Fruit fly (Drosophila melanogaster) whole organism, embryonic: ENCODE measurements around the gene CG11279.

Experiments
- Ada2b ChIP-seq: fragments of 200-800 bp; sonication (Bioruptor generic); IDR thresholded peaks from 2 replicates; pipeline ENCODE4 v1.3.6; 2022; ENCODE audit warnings: missing biosample characterization, missing genetic modification characterization
- CG10267 ChIP-seq: fragments of 200-800 bp; sonication (Bioruptor generic); optimal IDR thresholded peaks from 2 replicates; lab custom pipeline; 2018; ENCODE audit warnings: missing biosample characterization, mild to moderate bottlenecking, missing genetic modification characterization, moderate library complexity
- CG10321 ChIP-seq: fragments of 200-800 bp; sonication (Bioruptor generic); IDR thresholded peaks from 2 replicates; pipeline ENCODE4 v1.3.6; 2022; ENCODE audit warnings: missing biosample characterization, missing genetic modification characterization
- CG10366 ChIP-seq: fragments of 200-800 bp; sonication (Bioruptor generic); IDR thresholded peaks from 2 replicates; pipeline ENCODE4 v1.3.6; 2022; ENCODE audit warnings: missing biosample characterization, missing genetic modification characterization
- CG10431 ChIP-seq: fragments of 200-800 bp; sonication (Bioruptor generic); optimal IDR thresholded peaks from 3 replicates; lab custom pipeline; 2018; ENCODE audit warnings: missing biosample characterization, mild to moderate bottlenecking, missing genetic modification characterization
- CG10565 ChIP-seq: fragments of 200-800 bp; sonication (Bioruptor generic); optimal IDR thresholded peaks from 3 replicates; lab custom pipeline; 2016; ENCODE audit warnings: missing biosample characterization, mild to moderate bottlenecking, missing genetic modification characterization
- CG13296 ChIP-seq: fragments of 200-800 bp; sonication (Bioruptor generic); optimal IDR thresholded peaks from 3 replicates; lab custom pipeline; 2018; ENCODE audit warnings: missing biosample characterization, mild to moderate bottlenecking, missing genetic modification characterization
- CG14441 ChIP-seq: fragments of 200-800 bp; sonication (Bioruptor generic); IDR thresholded peaks from 2 replicates; pipeline ENCODE4 v1.3.6; 2022; ENCODE audit warnings: missing biosample characterization, missing genetic modification characterization
- CG15011 ChIP-seq: fragments of 200-800 bp; sonication (Bioruptor generic); optimal IDR thresholded peaks from 3 replicates; lab custom pipeline; 2018; ENCODE audit warnings: missing biosample characterization, mild to moderate bottlenecking, missing genetic modification characterization
- CG2120 ChIP-seq: fragments of 200-800 bp; sonication (Bioruptor generic); optimal IDR thresholded peaks from 3 replicates; lab custom pipeline; 2016; ENCODE audit warnings: missing biosample characterization, missing genetic modification characterization
- CG32532 ChIP-seq: fragments of 200-800 bp; sonication (Bioruptor generic); IDR thresholded peaks from 2 replicates; pipeline ENCODE4 v1.3.6; 2022; ENCODE audit warnings: missing biosample characterization, missing genetic modification characterization
- CG4360 ChIP-seq: fragments of 200-800 bp; sonication (Bioruptor generic); IDR thresholded peaks from 2 replicates; pipeline ENCODE4 v1.3.6; 2022; ENCODE audit warnings: missing biosample characterization, missing genetic modification characterization
- CG4730 ChIP-seq: fragments of 200-800 bp; sonication (Bioruptor generic); IDR thresholded peaks from 2 replicates; pipeline ENCODE4 v1.3.6; 2022; ENCODE audit warnings: missing biosample characterization, missing genetic modification characterization
- CG6272 ChIP-seq: fragments of 200-800 bp; sonication (Bioruptor generic); IDR thresholded peaks from 2 replicates; pipeline ENCODE4 v1.3.6; 2022; ENCODE audit warnings: missing biosample characterization, missing genetic modification characterization
- CG7745 ChIP-seq: fragments of 200-800 bp; sonication (Bioruptor generic); optimal IDR thresholded peaks from 2 replicates; lab custom pipeline; 2018; ENCODE audit warnings: missing biosample characterization, mild to moderate bottlenecking, missing genetic modification characterization, moderate library complexity
- CG7987 ChIP-seq: fragments of 200-800 bp; sonication (Bioruptor generic); optimal IDR thresholded peaks from 2 replicates; lab custom pipeline; 2018; ENCODE audit warnings: missing biosample characterization, mild to moderate bottlenecking, missing genetic modification characterization, moderate library complexity
- CG8478 ChIP-seq: fragments of >200 bp; optimal IDR thresholded peaks from 2 replicates; lab custom pipeline; 2018
- CG8765 ChIP-seq: fragments of 200-800 bp; sonication (Bioruptor generic); IDR thresholded peaks from 2 replicates; pipeline ENCODE4 v1.3.6; 2022; ENCODE audit warnings: missing biosample characterization, missing genetic modification characterization
- CoRest ChIP-seq: fragments of 200-800 bp; sonication (Bioruptor generic); optimal IDR thresholded peaks from 3 replicates; lab custom pipeline; 2018; ENCODE audit warnings: missing biosample characterization, mild to moderate bottlenecking, missing genetic modification characterization, moderate library complexity
- D19B ChIP-seq: fragments of 200-800 bp; sonication (Bioruptor generic); optimal IDR thresholded peaks from 2 replicates; lab custom pipeline; 2017; ENCODE audit warnings: missing biosample characterization, mild to moderate bottlenecking, missing genetic modification characterization
- Dbx ChIP-seq: fragments of 200-800 bp; sonication (Bioruptor generic); IDR thresholded peaks from 3 replicates; pipeline ENCODE4 v1.3.6; 2022; ENCODE audit warnings: missing biosample characterization, missing genetic modification characterization
- Deaf1 ChIP-seq: fragments of 200-800 bp; optimal IDR thresholded peaks from 3 replicates; lab custom pipeline; 2019; ENCODE audit warnings: missing biosample characterization, mild to moderate bottlenecking, missing genetic modification characterization, moderate library complexity
- Dip3 ChIP-seq: fragments of 200-800 bp; sonication (Bioruptor generic); optimal IDR thresholded peaks from 3 replicates; lab custom pipeline; 2016; ENCODE audit warnings: missing biosample characterization, missing genetic modification characterization
- Gsc ChIP-seq: fragments of 200-800 bp; sonication (Bioruptor generic); IDR thresholded peaks from 2 replicates; pipeline ENCODE4 v1.3.6; 2022; ENCODE audit warnings: missing biosample characterization, missing genetic modification characterization
- Mrtf ChIP-seq: fragments of 200-800 bp; sonication (Bioruptor generic); IDR thresholded peaks from 3 replicates; pipeline ENCODE4 v1.3.6; 2022; ENCODE audit warnings: missing biosample characterization, missing genetic modification characterization
- NFAT ChIP-seq: fragments of 200-800 bp; sonication (Bioruptor generic); IDR thresholded peaks from 2 replicates; pipeline ENCODE4 v1.3.6; 2022; ENCODE audit warnings: missing biosample characterization, missing genetic modification characterization
- Oli ChIP-seq: fragments of 200-800 bp; sonication (Bioruptor generic); optimal IDR thresholded peaks from 2 replicates; lab custom pipeline; 2018; ENCODE audit warnings: missing biosample characterization, mild to moderate bottlenecking, missing genetic modification characterization, moderate library complexity
- Ptx1 ChIP-seq: fragments of 200-800 bp; sonication (Bioruptor generic); IDR thresholded peaks from 2 replicates; pipeline ENCODE4 v1.3.6; 2022; ENCODE audit warnings: missing biosample characterization, missing genetic modification characterization
- Rfx ChIP-seq: fragments of 200-800 bp; sonication (Bioruptor generic); IDR thresholded peaks from 2 replicates; pipeline ENCODE4 v1.3.6; 2022; ENCODE audit warnings: missing biosample characterization, missing genetic modification characterization
- Ssrp ChIP-seq: fragments of 200-800 bp; sonication (Bioruptor generic); optimal IDR thresholded peaks from 2 replicates; lab custom pipeline; 2018; ENCODE audit warnings: missing biosample characterization, mild to moderate bottlenecking, missing genetic modification characterization, moderate library complexity
- Tbp ChIP-seq: fragments of >200 bp; optimal IDR thresholded peaks from 2 replicates; lab custom pipeline; 2018; ENCODE audit warnings: missing biosample characterization, missing genetic modification characterization
- Xrp1 ChIP-seq: fragments of 200-800 bp; sonication (Bioruptor generic); IDR thresholded peaks from 2 replicates; pipeline ENCODE4 v1.3.6; 2022; ENCODE audit warnings: missing biosample characterization, missing genetic modification characterization
- ara ChIP-seq: fragments of 200-800 bp; sonication (Bioruptor generic); IDR thresholded peaks from 2 replicates; pipeline ENCODE4 v1.3.6; 2022; ENCODE audit warnings: missing biosample characterization, missing genetic modification characterization
- bowl ChIP-seq: fragments of 200-800 bp; sonication (Bioruptor generic); IDR thresholded peaks from 2 replicates; pipeline ENCODE4 v1.3.6; 2022; ENCODE audit warnings: missing biosample characterization, missing genetic modification characterization
- crol ChIP-seq: fragments of 200-800 bp; sonication (Bioruptor generic); IDR thresholded peaks from 2 replicates; pipeline ENCODE4 v1.3.6; 2022; ENCODE audit warnings: missing biosample characterization, missing genetic modification characterization
- da ChIP-seq: fragments of 200-800 bp; sonication (Bioruptor generic); optimal IDR thresholded peaks from 2 replicates; lab custom pipeline; 2016; ENCODE audit warnings: missing biosample characterization, missing genetic modification characterization
- dimm ChIP-seq: fragments of 200-800 bp; sonication (Bioruptor generic); IDR thresholded peaks from 2 replicates; pipeline ENCODE4 v1.3.6; 2022; ENCODE audit warnings: missing biosample characterization, missing genetic modification characterization
- en ChIP-seq: fragments of 200-800 bp; sonication (Bioruptor generic); optimal IDR thresholded peaks from 2 replicates; lab custom pipeline; 2016; ENCODE audit warnings: missing biosample characterization, missing genetic modification characterization
- fd64A ChIP-seq: fragments of 200-800 bp; sonication (Bioruptor generic); optimal IDR thresholded peaks from 3 replicates; lab custom pipeline; 2018; ENCODE audit warnings: missing biosample characterization, mild to moderate bottlenecking, missing genetic modification characterization
- grn ChIP-seq: fragments of 200-800 bp; sonication (Bioruptor generic); optimal IDR thresholded peaks from 3 replicates; lab custom pipeline; 2017; ENCODE audit warnings: missing biosample characterization, missing genetic modification characterization
- gro ChIP-seq: fragments of 200-800 bp; sonication (Bioruptor generic); optimal IDR thresholded peaks from 2 replicates; lab custom pipeline; 2016; ENCODE audit warnings: missing biosample characterization, missing genetic modification characterization
- hkb ChIP-seq, 2 experiments: fragments of 200-800 bp in 1 of 2; fragments of >200 bp in 1 of 2; sonication (Bioruptor generic) in 1 of 2; IDR thresholded peaks in 1 of 2; optimal IDR thresholded peaks in 1 of 2; 2 replicates each; pipeline versions ENCODE4 v1.3.6 to Lab custom; 2017 to 2022; ENCODE audit warnings: missing biosample characterization in 1 of 2, missing genetic modification characterization in 1 of 2
- nom ChIP-seq: fragments of 200-800 bp; sonication (Bioruptor generic); optimal IDR thresholded peaks from 2 replicates; lab custom pipeline; 2017; ENCODE audit warnings: missing biosample characterization, missing genetic modification characterization, mild to moderate bottlenecking, moderate library complexity, missing genetic modification reagents
- odd ChIP-seq: fragments of 200-800 bp; sonication (Bioruptor generic); optimal IDR thresholded peaks from 2 replicates; lab custom pipeline; 2017; ENCODE audit warnings: missing biosample characterization, mild to moderate bottlenecking, missing genetic modification characterization
- phol ChIP-seq: fragments of 200-800 bp; sonication (Bioruptor generic); optimal IDR thresholded peaks from 3 replicates; lab custom pipeline; 2018; ENCODE audit warnings: missing biosample characterization, mild to moderate bottlenecking, missing genetic modification characterization, moderate library complexity
- pnt ChIP-seq: fragments of 200-800 bp; sonication (Bioruptor generic); optimal IDR thresholded peaks from 3 replicates; lab custom pipeline; 2016; ENCODE audit warnings: missing biosample characterization, missing genetic modification characterization
- schlank ChIP-seq: fragments of 200-800 bp; sonication (Bioruptor generic); optimal IDR thresholded peaks from 2 replicates; lab custom pipeline; 2018; ENCODE audit warnings: missing biosample characterization, mild to moderate bottlenecking, missing genetic modification characterization
- sima ChIP-seq: fragments of 200-800 bp; sonication (Bioruptor generic); optimal IDR thresholded peaks from 2 replicates; lab custom pipeline; 2016; ENCODE audit warnings: missing biosample characterization, missing genetic modification characterization
- sna ChIP-seq: fragments of 200-800 bp; sonication (Bioruptor generic); IDR thresholded peaks from 2 replicates; pipeline ENCODE4 v1.3.6; 2022; ENCODE audit warnings: missing biosample characterization, missing genetic modification characterization; ENCODE audit not compliant: partially characterized antibody
- sqz ChIP-seq: fragments of 200-800 bp; sonication (Bioruptor generic); optimal IDR thresholded peaks from 3 replicates; lab custom pipeline; 2018; ENCODE audit warnings: missing biosample characterization, mild to moderate bottlenecking, missing genetic modification characterization
- tll ChIP-seq, 2 experiments: fragments of 200-800 bp in 1 of 2; fragments of >200 bp in 1 of 2; sonication (Bioruptor generic) in 1 of 2; optimal IDR thresholded peaks; 2 replicates each; lab custom pipeline; 2017 to 2019; ENCODE audit warnings: missing biosample characterization in 2 of 2, missing genetic modification characterization in 2 of 2, mild to moderate bottlenecking in 1 of 2, moderate library complexity in 1 of 2
- toy ChIP-seq: fragments of 200-800 bp; sonication (Bioruptor generic); IDR thresholded peaks from 2 replicates; pipeline ENCODE4 v1.3.6; 2022; ENCODE audit warnings: missing biosample characterization, missing genetic modification characterization

Gene CG11279

dm6 chr3L:13030055-13030634 is 16.6 kb upstream of the CG11279 start (continued):
- TF ChIP-seq CG15011 = no peak
- TF ChIP-seq Rfx = peak; percentile 22; the same call in 1 of the 2 replicates
- TF ChIP-seq Oli (tag; lab: Kevin White, UChicago) = peak; percentile 47
- peak; percentile 1 for TF ChIP-seq Ssrp (tag; lab: Kevin White, UChicago)
- TF ChIP-seq crol = no peak
- TF ChIP-seq Dip3 = no peak
- TF ChIP-seq Mrtf (GFP tag; lab: Robert Waterston, UW) = no peak
- no peak for TF ChIP-seq ara (GFP tag; lab: Robert Waterston, UW)
- no peak for TF ChIP-seq Dbx (GFP tag; lab: Robert Waterston, UW)
- TF ChIP-seq Tbp = no peak
- no peak for TF ChIP-seq CG32532 (GFP tag; lab: Robert Waterston, UW)
- no peak for TF ChIP-seq bowl (GFP tag; lab: Robert Waterston, UW)
- no peak for TF ChIP-seq CG13296 (GFP tag; lab: Kevin White, UChicago)
- TF ChIP-seq CG4730 (GFP tag; lab: Robert Waterston, UW) = no peak
- TF ChIP-seq CG7745 (tag; lab: Kevin White, UChicago) = no peak
- TF ChIP-seq tll (GFP tag; optimal IDR thresholded peaks at IDR 0.05; lab: Kevin White, UChicago) = no peak
- no peak; the same call in 1 of the 2 replicates for TF ChIP-seq Xrp1 (GFP tag; lab: Robert Waterston, UW)
- TF ChIP-seq dimm (GFP tag; lab: Robert Waterston, UW) = no peak
- no peak for TF ChIP-seq sqz (GFP tag; lab: Kevin White, UChicago)
- TF ChIP-seq Deaf1 (tag; lab: Kevin White, UChicago) = no peak
- TF ChIP-seq CG8765 (GFP tag; lab: Robert Waterston, UW) = no peak
- no peak for TF ChIP-seq CG7987 (GFP tag; lab: Kevin White, UChicago)
- peak; percentile 10 for TF ChIP-seq phol (tag; lab: Kevin White, UChicago)
- no peak for TF ChIP-seq gro (GFP tag; lab: Kevin White, UChicago)
- no peak for TF ChIP-seq hkb (optimal IDR thresholded peaks at IDR 0.05; lab: Kevin White, UChicago)
- 0 out of 2 replicates have a peak, but pooled peaks have one; percentile 7 for TF ChIP-seq hkb (GFP tag; IDR thresholded peaks at IDR 0.05; lab: Robert Waterston, UW)
- no peak for TF ChIP-seq CG4360
- no peak for TF ChIP-seq pnt (GFP tag; lab: Kevin White, UChicago)
- TF ChIP-seq CG10267 (tag; lab: Kevin White, UChicago) = no peak
- no peak for TF ChIP-seq Ptx1 (GFP tag; lab: Robert Waterston, UW)
- no peak for TF ChIP-seq en (GFP tag; lab: Kevin White, UChicago)
- no peak for TF ChIP-seq odd
- TF ChIP-seq nom = no peak
- no peak for TF ChIP-seq toy (GFP tag; lab: Robert Waterston, UW)
- TF ChIP-seq CG6272 (GFP tag; lab: Robert Waterston, UW) = no peak
- no peak for TF ChIP-seq da (GFP tag; lab: Kevin White, UChicago)
- no peak for TF ChIP-seq fd64A (GFP tag; lab: Kevin White, UChicago)
- no peak for TF ChIP-seq CG10366
- TF ChIP-seq Ada2b (GFP tag; lab: Robert Waterston, UW) = no peak
- TF ChIP-seq D19B (GFP tag; lab: Kevin White, UChicago) = no peak
- TF ChIP-seq CG10321 = no peak
- TF ChIP-seq CG10431 = no peak
- no peak for TF ChIP-seq Gsc
- TF ChIP-seq schlank (tag; lab: Kevin White, UChicago) = no peak
- no peak for TF ChIP-seq CG14441
- TF ChIP-seq CG2120 (GFP tag; lab: Kevin White, UChicago) = peak; percentile 22
- no peak for TF ChIP-seq NFAT (GFP tag; lab: Robert Waterston, UW)
- no peak for TF ChIP-seq CG10565
- no peak for TF ChIP-seq CG8478 (lab: Kevin White, UChicago)
- peak; percentile 47 for TF ChIP-seq CoRest (tag; lab: Kevin White, UChicago)
- no peak for TF ChIP-seq grn (GFP tag; lab: Kevin White, UChicago)
- no peak for TF ChIP-seq sima
- TF ChIP-seq sna (GFP tag; lab: Robert Waterston, UW) = no peak
